Fruit fly (Drosophila melanogaster) whole organism, embryonic: ENCODE measurements around the gene HipHop.

Experiments used
- CG12104 ChIP-seq: fragments of 200-800 bp; sonication (Bioruptor generic); optimal IDR thresholded peaks from 3 replicates; lab custom pipeline; 2016; ENCODE audit warnings: missing biosample characterization, missing genetic modification characterization
- CG14441 ChIP-seq: fragments of 200-800 bp; sonication (Bioruptor generic); IDR thresholded peaks from 2 replicates; pipeline ENCODE4 v1.3.6; 2022; ENCODE audit warnings: missing biosample characterization, missing genetic modification characterization
- CG15269 ChIP-seq: fragments of 200-800 bp; sonication (Bioruptor generic); optimal IDR thresholded peaks from 2 replicates; lab custom pipeline; 2018; ENCODE audit warnings: missing biosample characterization, mild to moderate bottlenecking, missing genetic modification characterization, moderate library complexity
- CG1529 ChIP-seq: fragments of 200-800 bp; sonication (Bioruptor generic); optimal IDR thresholded peaks from 3 replicates; lab custom pipeline; 2018; ENCODE audit warnings: missing biosample characterization, missing genetic modification characterization
- CG15514 ChIP-seq: fragments of 200-800 bp; sonication (Bioruptor generic); optimal IDR thresholded peaks from 3 replicates; lab custom pipeline; 2017; ENCODE audit warnings: missing biosample characterization, missing genetic modification characterization, mild to moderate bottlenecking, moderate library complexity, missing genetic modification reagents
- CG30403 ChIP-seq: fragments of 200-800 bp; sonication (Bioruptor generic); optimal IDR thresholded peaks from 3 replicates; lab custom pipeline; 2016; ENCODE audit warnings: missing biosample characterization, missing genetic modification characterization
- CG3065 ChIP-seq: fragments of 200-800 bp; sonication (Bioruptor generic); optimal IDR thresholded peaks from 2 replicates; lab custom pipeline; 2016; ENCODE audit warnings: missing biosample characterization, missing genetic modification characterization
- CG34422 ChIP-seq: fragments of 200-800 bp; sonication (Bioruptor generic); IDR thresholded peaks from 3 replicates; pipeline ENCODE4 v1.3.6; 2022; ENCODE audit warnings: missing biosample characterization, missing genetic modification characterization
- CG4730 ChIP-seq: fragments of 200-800 bp; sonication (Bioruptor generic); IDR thresholded peaks from 2 replicates; pipeline ENCODE4 v1.3.6; 2022; ENCODE audit warnings: missing biosample characterization, missing genetic modification characterization
- CG6175 ChIP-seq: fragments of 200-800 bp; sonication (Bioruptor generic); IDR thresholded peaks from 3 replicates; pipeline ENCODE4 v1.3.6; 2022; ENCODE audit warnings: missing biosample characterization, missing genetic modification characterization
- CG7745 ChIP-seq: fragments of 200-800 bp; sonication (Bioruptor generic); optimal IDR thresholded peaks from 2 replicates; lab custom pipeline; 2018; ENCODE audit warnings: missing biosample characterization, mild to moderate bottlenecking, missing genetic modification characterization, moderate library complexity
- CG7839 ChIP-seq: fragments of 200-800 bp; sonication (Bioruptor generic); optimal IDR thresholded peaks from 3 replicates; lab custom pipeline; 2018; ENCODE audit warnings: missing biosample characterization, mild to moderate bottlenecking, missing genetic modification characterization, moderate library complexity
- CG8924 ChIP-seq: fragments of 200-800 bp; optimal IDR thresholded peaks from 3 replicates; lab custom pipeline; 2019; ENCODE audit warnings: missing biosample characterization, mild to moderate bottlenecking, missing genetic modification characterization, moderate library complexity
- CG9817 ChIP-seq: fragments of 200-800 bp; sonication (Bioruptor generic); optimal IDR thresholded peaks from 2 replicates; lab custom pipeline; 2018; ENCODE audit warnings: missing biosample characterization, mild to moderate bottlenecking, missing genetic modification characterization, moderate library complexity
- CTCF ChIP-seq: fragments of 200-800 bp; sonication (Bioruptor generic); optimal IDR thresholded peaks from 2 replicates; lab custom pipeline; 2017; ENCODE audit warnings: missing biosample characterization, mild to moderate bottlenecking, missing genetic modification characterization, moderate library complexity
- D ChIP-seq, 2 experiments: fragments of 200-800 bp in 1 of 2; fragments of >200 bp in 1 of 2; sonication (Bioruptor generic) in 1 of 2; optimal IDR thresholded peaks; 2 replicates in 1 of 2; 3 replicates in 1 of 2; lab custom pipeline; 2017; ENCODE audit warnings: mild to moderate bottlenecking in 1 of 2, missing biosample characterization in 1 of 2, missing genetic modification characterization in 1 of 2, missing genetic modification reagents in 1 of 2
- Drgx ChIP-seq: fragments of 200-800 bp; sonication (Bioruptor generic); IDR thresholded peaks from 2 replicates; pipeline ENCODE4 v1.3.6; 2022; ENCODE audit warnings: missing biosample characterization, missing genetic modification characterization
- E2f2 ChIP-seq: fragments of 200-800 bp; sonication (Bioruptor generic); IDR thresholded peaks from 2 replicates; pipeline ENCODE4 v1.3.6; 2022; ENCODE audit warnings: missing biosample characterization, missing genetic modification characterization
- GATAe ChIP-seq: fragments of 200-800 bp; sonication (Bioruptor generic); conservative IDR thresholded peaks from 2 replicates; pipeline ENCODE4 v1.3.6; 2022; ENCODE audit warnings: missing biosample characterization, missing genetic modification characterization
- Hmr ChIP-seq: fragments of 200-800 bp; sonication (Bioruptor generic); optimal IDR thresholded peaks from 3 replicates; lab custom pipeline; 2017; ENCODE audit warnings: mild to moderate bottlenecking, missing biosample characterization, missing genetic modification reagents, missing genetic modification characterization
- Myb ChIP-seq: fragments of 200-800 bp; sonication (Bioruptor generic); optimal IDR thresholded peaks from 2 replicates; lab custom pipeline; 2016; ENCODE audit warnings: missing biosample characterization, missing genetic modification characterization
- Nf-YA ChIP-seq: fragments of 200-800 bp; sonication (Bioruptor generic); IDR thresholded peaks from 2 replicates; pipeline ENCODE4 v1.3.6; 2022; ENCODE audit warnings: missing biosample characterization, missing genetic modification characterization
- Rx ChIP-seq: fragments of 200-800 bp; sonication (Bioruptor generic); IDR thresholded peaks from 2 replicates; pipeline ENCODE4 v1.3.6; 2022; ENCODE audit warnings: missing biosample characterization, missing genetic modification characterization
- Sin3A ChIP-seq: fragments of >200 bp; optimal IDR thresholded peaks from 2 replicates; lab custom pipeline; 2018
- Stat92E ChIP-seq, 3 experiments: fragments of >200 bp in 2 of 3; fragments of 200-800 bp in 1 of 3; sonication (Bioruptor generic) in 1 of 3; optimal IDR thresholded peaks; 2 replicates each; lab custom pipeline; 2017 to 2019; ENCODE audit warnings: missing biosample characterization in 3 of 3, missing genetic modification characterization in 3 of 3, mild to moderate bottlenecking in 1 of 3, moderate library complexity in 1 of 3
- YL-1 ChIP-seq: fragments of 200-800 bp; sonication (Bioruptor generic); optimal IDR thresholded peaks from 3 replicates; lab custom pipeline; 2017; ENCODE audit warnings: missing biosample characterization, mild to moderate bottlenecking, missing genetic modification characterization
- ara ChIP-seq: fragments of 200-800 bp; sonication (Bioruptor generic); IDR thresholded peaks from 2 replicates; pipeline ENCODE4 v1.3.6; 2022; ENCODE audit warnings: missing biosample characterization, missing genetic modification characterization
- az2 ChIP-seq: fragments of 200-800 bp; sonication (Bioruptor generic); optimal IDR thresholded peaks from 3 replicates; lab custom pipeline; 2016; ENCODE audit warnings: missing biosample characterization, missing genetic modification characterization
- danr ChIP-seq: fragments of 200-800 bp; sonication (Bioruptor generic); IDR thresholded peaks from 2 replicates; pipeline ENCODE4 v1.3.6; 2022; ENCODE audit warnings: missing biosample characterization, missing genetic modification characterization
- dmrt99B ChIP-seq: fragments of 200-800 bp; sonication (Bioruptor generic); optimal IDR thresholded peaks from 2 replicates; lab custom pipeline; 2018; ENCODE audit warnings: missing biosample characterization, mild to moderate bottlenecking, missing genetic modification characterization, moderate library complexity
- dysf ChIP-seq: fragments of 200-800 bp; sonication (Bioruptor generic); IDR thresholded peaks from 3 replicates; pipeline ENCODE4 v1.3.6; 2022; ENCODE audit warnings: missing biosample characterization, missing genetic modification characterization
- ems ChIP-seq: fragments of 200-800 bp; sonication (Bioruptor generic); optimal IDR thresholded peaks from 3 replicates; lab custom pipeline; 2016; ENCODE audit warnings: missing biosample characterization, missing genetic modification characterization
- esg ChIP-seq: fragments of 200-800 bp; sonication (Bioruptor generic); conservative IDR thresholded peaks from 2 replicates; pipeline ENCODE4 v1.3.6; 2022; ENCODE audit warnings: missing biosample characterization, missing genetic modification characterization
- eve ChIP-seq, 2 experiments: fragments of >200 bp; optimal IDR thresholded peaks; 2 replicates each; lab custom pipeline; 2017; ENCODE audit warnings: missing biosample characterization in 2 of 2, missing genetic modification characterization in 2 of 2
- fd3F ChIP-seq: fragments of 200-800 bp; sonication (Bioruptor generic); optimal IDR thresholded peaks from 2 replicates; lab custom pipeline; 2018; ENCODE audit warnings: missing biosample characterization, mild to moderate bottlenecking, missing genetic modification characterization, moderate library complexity
- gcm ChIP-seq: fragments of 200-800 bp; sonication (Bioruptor generic); optimal IDR thresholded peaks from 2 replicates; lab custom pipeline; 2019; ENCODE audit warnings: missing biosample characterization, mild to moderate bottlenecking, missing genetic modification characterization, moderate library complexity
- grau ChIP-seq: fragments of 200-800 bp; optimal IDR thresholded peaks from 3 replicates; lab custom pipeline; 2019; ENCODE audit warnings: missing biosample characterization, mild to moderate bottlenecking, missing genetic modification characterization, moderate library complexity
- mirr ChIP-seq: fragments of 200-800 bp; sonication (Bioruptor generic); optimal IDR thresholded peaks from 3 replicates; lab custom pipeline; 2018; ENCODE audit warnings: missing biosample characterization, mild to moderate bottlenecking, missing genetic modification characterization
- nom ChIP-seq: fragments of 200-800 bp; sonication (Bioruptor generic); optimal IDR thresholded peaks from 2 replicates; lab custom pipeline; 2017; ENCODE audit warnings: missing biosample characterization, missing genetic modification characterization, mild to moderate bottlenecking, moderate library complexity, missing genetic modification reagents
- otp ChIP-seq: fragments of 200-800 bp; sonication (Bioruptor generic); IDR thresholded peaks from 3 replicates; pipeline ENCODE4, ENCODE4 v1.3.6; 2022; ENCODE audit warnings: missing biosample characterization, missing genetic modification characterization
- p53 ChIP-seq: fragments of 200-800 bp; sonication (Bioruptor generic); optimal IDR thresholded peaks from 2 replicates; lab custom pipeline; 2016; ENCODE audit warnings: missing biosample characterization, missing genetic modification characterization
- phol ChIP-seq: fragments of 200-800 bp; sonication (Bioruptor generic); optimal IDR thresholded peaks from 3 replicates; lab custom pipeline; 2018; ENCODE audit warnings: missing biosample characterization, mild to moderate bottlenecking, missing genetic modification characterization, moderate library complexity
- sens-2 ChIP-seq: fragments of 200-800 bp; sonication (Bioruptor generic); IDR thresholded peaks from 2 replicates; pipeline ENCODE4 v1.3.6; 2022; ENCODE audit warnings: missing biosample characterization, missing genetic modification characterization
- slbo ChIP-seq: fragments of 200-800 bp; sonication (Bioruptor generic); IDR thresholded peaks from 2 replicates; pipeline ENCODE4 v1.3.6; 2022; ENCODE audit warnings: missing biosample characterization, missing genetic modification characterization
- sug ChIP-seq: fragments of 200-800 bp; optimal IDR thresholded peaks from 2 replicates; lab custom pipeline; 2019; ENCODE audit warnings: missing biosample characterization, mild to moderate bottlenecking, missing genetic modification characterization, moderate library complexity
- toy ChIP-seq: fragments of 200-800 bp; sonication (Bioruptor generic); IDR thresholded peaks from 2 replicates; pipeline ENCODE4 v1.3.6; 2022; ENCODE audit warnings: missing biosample characterization, missing genetic modification characterization
- wek ChIP-seq: fragments of 200-800 bp; sonication (Bioruptor generic); optimal IDR thresholded peaks from 3 replicates; lab custom pipeline; 2018; ENCODE audit warnings: missing biosample characterization, mild to moderate bottlenecking, missing genetic modification characterization, moderate library complexity
- wor ChIP-seq: fragments of 200-800 bp; sonication (Bioruptor generic); IDR thresholded peaks from 2 replicates; pipeline ENCODE4 v1.3.6; 2022; ENCODE audit warnings: missing biosample characterization, missing genetic modification characterization
- zfh1 ChIP-seq: fragments of 200-800 bp; sonication (Bioruptor generic); IDR thresholded peaks from 3 replicates; pipeline ENCODE4 v1.3.6; 2022; ENCODE audit warnings: missing biosample characterization, missing genetic modification characterization

Gene HipHop

dm6 chr3L:18791232-18792008, 29.6 kb upstream of the HipHop start (continued):
- TF ChIP-seq GATAe, result peak; percentile 73
- peak; percentile 33 for TF ChIP-seq Hmr (GFP tag; lab: Kevin White, UChicago)
- no peak for TF ChIP-seq ara
- no peak for TF ChIP-seq eve (GFP tag; optimal IDR thresholded peaks at IDR 0.05; lab: Kevin White, UChicago)
- peak; percentile 65 for TF ChIP-seq CG15269
- peak; percentile 27; the same call in 1 of the 2 replicates for TF ChIP-seq Rx
- TF ChIP-seq az2 (GFP tag; lab: Kevin White, UChicago), result peak; percentile 27
- no peak for TF ChIP-seq danr (GFP tag; lab: Robert Waterston, UW)
- peak; percentile 48; the same call in 1 of the 2 replicates for TF ChIP-seq Nf-YA (GFP tag; lab: Robert Waterston, UW)
- peak in 1 of 3 experiments; percentile 43 for TF ChIP-seq Stat92E (GFP tag; optimal IDR thresholded peaks at IDR 0.05; lab: Kevin White, UChicago)
- no peak for TF ChIP-seq otp (GFP tag; lab: Robert Waterston, UW)
- peak; percentile 51 for TF ChIP-seq mirr (GFP tag; lab: Kevin White, UChicago)
- no peak for TF ChIP-seq CG3065 (GFP tag; lab: Kevin White, UChicago)
- TF ChIP-seq CTCF (GFP tag; lab: Kevin White, UChicago), result no peak
- TF ChIP-seq CG34422 (GFP tag; lab: Robert Waterston, UW), result peak; percentile 63; the same call in 2 of the 3 replicates
- TF ChIP-seq sug, result peak; percentile 70
- TF ChIP-seq grau, result peak; percentile 40
- TF ChIP-seq CG6175 (GFP tag; lab: Robert Waterston, UW), result no peak
- peak; percentile 54 for TF ChIP-seq CG7839 (tag; lab: Kevin White, UChicago)
- TF ChIP-seq Myb (GFP tag; lab: Kevin White, UChicago), result peak; percentile 4
- no peak for TF ChIP-seq wor
- TF ChIP-seq CG30403 (GFP tag; lab: Kevin White, UChicago), result peak; percentile 62
- no peak for TF ChIP-seq toy (GFP tag; lab: Robert Waterston, UW)
- peak; percentile 9 for TF ChIP-seq CG8924
- no peak for TF ChIP-seq Sin3A (lab: Kevin White, UChicago)
- TF ChIP-seq fd3F, result peak; percentile 32
- peak; percentile 44 for TF ChIP-seq dmrt99B (tag; lab: Kevin White, UChicago)
- TF ChIP-seq zfh1 (GFP tag; lab: Robert Waterston, UW), result 0 out of 3 replicates have a peak, but pooled peaks have one; percentile 25
- TF ChIP-seq Drgx, result 0 out of 2 replicates have a peak, but pooled peaks have one; percentile 17
- peak; percentile 32 for TF ChIP-seq phol (tag; lab: Kevin White, UChicago)
- TF ChIP-seq CG12104, result peak; percentile 25
- no peak for TF ChIP-seq sens-2 (GFP tag; lab: Robert Waterston, UW)
- peak; percentile 62 for TF ChIP-seq CG14441
- TF ChIP-seq CG9817 (tag; lab: Kevin White, UChicago), result peak; percentile 9
- TF ChIP-seq gcm (GFP tag; lab: Kevin White, UChicago), result peak; percentile 16
- TF ChIP-seq E2f2 (GFP tag; lab: Robert Waterston, UW), result 0 out of 2 replicates have a peak, but pooled peaks have one; percentile 7
- peak; percentile 18; the same call in 1 of the 2 replicates for TF ChIP-seq CG4730 (GFP tag; lab: Robert Waterston, UW)
- TF ChIP-seq CG1529, result no peak
- TF ChIP-seq p53 (GFP tag; lab: Kevin White, UChicago), result no peak
- TF ChIP-seq esg (GFP tag; lab: Robert Waterston, UW), result 0 out of 2 replicates have a peak, but pooled peaks have one; percentile 19
- TF ChIP-seq CG15514 (GFP tag; lab: Kevin White, UChicago), result peak; percentile 28
- TF ChIP-seq wek, result no peak
- TF ChIP-seq slbo (GFP tag; lab: Robert Waterston, UW), result peak; percentile 55; the same call in 1 of the 2 replicates
- TF ChIP-seq dysf, result peak; percentile 63
- no peak for TF ChIP-seq CG7745 (tag; lab: Kevin White, UChicago)
- TF ChIP-seq YL-1, result no peak
- TF ChIP-seq nom, result peak; percentile 83
- no peak for TF ChIP-seq D (optimal IDR thresholded peaks at IDR 0.05; lab: Kevin White, UChicago)
- TF ChIP-seq D (GFP tag; optimal IDR thresholded peaks at IDR 0.05; lab: Kevin White, UChicago), result no peak
- peak; percentile 52 for TF ChIP-seq ems (GFP tag; lab: Kevin White, UChicago)
